Fruit fly (Drosophila melanogaster): ENCODE results near the gene CG3009.

- TF ChIP-seq rgr (GFP tag; optimal IDR thresholded peaks at IDR 0.05) (no peak), pan (optimal IDR thresholded peaks at IDR 0.05) (no peak), usp (GFP tag; optimal IDR thresholded peaks at IDR 0.05) (no peak), Vsx2 (GFP tag; optimal IDR thresholded peaks at IDR 0.05; ENCODE audit: partially characterized antibody) (no peak), foxo (GFP tag; optimal IDR thresholded peaks at IDR 0.05) (no peak), psq (GFP tag; optimal IDR thresholded peaks at IDR 0.05) (no peak)
Observed at dm6 chrX:4707237-4708066, 41.0 kb upstream of the CG3009 start, which contains the start of gene Proc-R.

Measured in whole organism, wandering third instar larva.